Worm (Caenorhabditis elegans): ENCODE results near the gene spc-1.

DNA sequence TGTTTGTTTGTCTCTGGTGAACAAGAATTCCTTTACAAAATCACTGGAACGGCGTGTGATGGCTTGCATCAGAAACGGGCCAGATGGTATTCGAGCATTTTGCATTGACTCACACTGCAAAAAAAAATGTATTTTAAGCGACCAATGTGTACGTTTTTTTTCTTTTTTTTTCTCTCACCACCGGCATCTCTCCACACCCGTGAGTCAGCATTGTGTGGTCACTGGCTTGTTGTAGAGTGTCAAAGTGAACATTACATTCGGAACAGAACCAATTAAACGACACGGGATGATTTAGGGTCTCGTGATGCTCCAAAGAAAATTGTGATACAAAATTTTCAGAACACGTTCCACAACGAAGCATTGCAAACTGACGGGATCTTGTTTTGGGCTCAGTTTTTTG is 25.3 kb downstream of the spc-1 start:
- TF ChIP-seq W03F9.2 (tag; optimal IDR thresholded peaks at IDR 0.05): no peak
- no peak for TF ChIP-seq dao-5 (tag; optimal IDR thresholded peaks at IDR 0.05)

All from whole organism, L4/young adult.